Fruit fly (Drosophila melanogaster) whole organism, embryonic: ENCODE data around the gene Spn28Db.
A peak's percentile ranks its signal among the peaks of the same experiment; 100 is the strongest.

Experiments used
- CG1024 ChIP-seq: fragments of 200-800 bp; sonication (Bioruptor generic); IDR thresholded peaks from 2 replicates; pipeline ENCODE4 v1.3.6; 2022; ENCODE audit warnings: missing biosample characterization, missing genetic modification characterization
- CG10543 ChIP-seq: fragments of 200-800 bp; sonication (Bioruptor generic); optimal IDR thresholded peaks from 3 replicates; lab custom pipeline; 2017; ENCODE audit warnings: missing biosample characterization, mild to moderate bottlenecking, missing genetic modification characterization, moderate library complexity
- CG10654 ChIP-seq: fragments of 200-800 bp; sonication (Bioruptor generic); optimal IDR thresholded peaks from 2 replicates; lab custom pipeline; 2016; ENCODE audit warnings: missing biosample characterization, missing genetic modification characterization
- CG12236 ChIP-seq: fragments of 200-800 bp; sonication (Bioruptor generic); optimal IDR thresholded peaks from 2 replicates; lab custom pipeline; 2016; ENCODE audit warnings: missing biosample characterization, missing genetic modification characterization
- CG12942 ChIP-seq: fragments of 200-800 bp; sonication (Bioruptor generic); optimal IDR thresholded peaks from 3 replicates; lab custom pipeline; 2016; ENCODE audit warnings: missing biosample characterization, missing genetic modification characterization
- CG13287 ChIP-seq: fragments of 200-800 bp; sonication (Bioruptor generic); IDR thresholded peaks from 2 replicates; pipeline ENCODE4 v1.3.6; 2022; ENCODE audit warnings: missing biosample characterization, missing genetic modification characterization; ENCODE audit not compliant: partially characterized antibody
- CG13894 ChIP-seq: fragments of 200-800 bp; sonication (Bioruptor generic); optimal IDR thresholded peaks from 3 replicates; lab custom pipeline; 2018; ENCODE audit warnings: missing biosample characterization, mild to moderate bottlenecking, missing genetic modification characterization, moderate library complexity
- CG15601 ChIP-seq: fragments of 200-800 bp; sonication (Bioruptor generic); optimal IDR thresholded peaks from 3 replicates; lab custom pipeline; 2019; ENCODE audit warnings: missing biosample characterization, mild to moderate bottlenecking, missing genetic modification characterization, moderate library complexity
- CG18476 ChIP-seq: fragments of 200-800 bp; sonication (Bioruptor generic); optimal IDR thresholded peaks from 2 replicates; lab custom pipeline; 2016; ENCODE audit warnings: missing biosample characterization, mild to moderate bottlenecking, missing genetic modification characterization
- CG3726 ChIP-seq: fragments of 200-800 bp; sonication (Bioruptor generic); IDR thresholded peaks from 3 replicates; pipeline ENCODE4, ENCODE4 v1.3.6; 2022; ENCODE audit warnings: missing biosample characterization, missing genetic modification characterization
- CG43689 ChIP-seq: fragments of 200-800 bp; sonication (Bioruptor generic); IDR thresholded peaks from 2 replicates; pipeline ENCODE4 v1.3.6; 2022; ENCODE audit warnings: missing biosample characterization, missing genetic modification characterization
- CG4404 ChIP-seq: fragments of 200-800 bp; sonication (Bioruptor generic); IDR thresholded peaks from 2 replicates; pipeline ENCODE4 v1.3.6; 2022; ENCODE audit warnings: missing biosample characterization, missing genetic modification characterization
- CG5245 ChIP-seq: fragments of 200-800 bp; sonication (Bioruptor generic); optimal IDR thresholded peaks from 3 replicates; lab custom pipeline; 2016; ENCODE audit warnings: missing biosample characterization, missing genetic modification characterization
- CG6254 ChIP-seq: fragments of 200-800 bp; sonication (Bioruptor generic); optimal IDR thresholded peaks from 3 replicates; lab custom pipeline; 2017; ENCODE audit warnings: mild to moderate bottlenecking, missing biosample characterization, missing genetic modification reagents, missing genetic modification characterization
- CG9609 ChIP-seq: fragments of 200-800 bp; sonication (Bioruptor generic); optimal IDR thresholded peaks from 3 replicates; lab custom pipeline; 2016; ENCODE audit warnings: missing biosample characterization, missing genetic modification characterization
- CG9876 ChIP-seq: fragments of 200-800 bp; sonication (Bioruptor generic); optimal IDR thresholded peaks from 2 replicates; lab custom pipeline; 2016; ENCODE audit warnings: missing biosample characterization, missing genetic modification characterization
- Drgx ChIP-seq: fragments of 200-800 bp; sonication (Bioruptor generic); IDR thresholded peaks from 2 replicates; pipeline ENCODE4 v1.3.6; 2022; ENCODE audit warnings: missing biosample characterization, missing genetic modification characterization
- Hr39 ChIP-seq: fragments of >200 bp; optimal IDR thresholded peaks from 2 replicates; lab custom pipeline; 2017
- Jarid2 ChIP-seq: fragments of 200-800 bp; sonication (Bioruptor generic); optimal IDR thresholded peaks from 3 replicates; lab custom pipeline; 2017; ENCODE audit warnings: mild to moderate bottlenecking, missing biosample characterization, missing genetic modification reagents, missing genetic modification characterization
- Lim3 ChIP-seq: fragments of 200-800 bp; sonication (Bioruptor generic); IDR thresholded peaks from 2 replicates; pipeline ENCODE4 v1.3.6; 2022; ENCODE audit warnings: missing biosample characterization, missing genetic modification characterization
- Meics ChIP-seq: fragments of 200-800 bp; sonication (Bioruptor generic); optimal IDR thresholded peaks from 2 replicates; lab custom pipeline; 2017; ENCODE audit warnings: missing biosample characterization, mild to moderate bottlenecking, missing genetic modification characterization
- NfI ChIP-seq: fragments of 200-800 bp; sonication (Bioruptor generic); optimal IDR thresholded peaks from 3 replicates; lab custom pipeline; 2018; ENCODE audit warnings: missing biosample characterization, mild to moderate bottlenecking, missing genetic modification characterization, moderate library complexity
- Trl ChIP-seq, 3 experiments: fragments of >200 bp in 2 of 3; fragments of 200-800 bp in 1 of 3; sonication (Bioruptor generic) in 1 of 3; optimal IDR thresholded peaks; 2 replicates in 1 of 3; 3 replicates in 2 of 3; lab custom pipeline; 2016 to 2017; ENCODE audit warnings: missing biosample characterization in 1 of 3, missing genetic modification characterization in 1 of 3
- abd-A ChIP-seq: fragments of 200-800 bp; sonication (Bioruptor generic); optimal IDR thresholded peaks from 3 replicates; lab custom pipeline; 2019; ENCODE audit warnings: missing biosample characterization, mild to moderate bottlenecking, missing genetic modification characterization, moderate library complexity
- ap ChIP-seq: fragments of 200-800 bp; sonication (Bioruptor generic); IDR thresholded peaks from 2 replicates; pipeline ENCODE4 v1.3.6; 2022; ENCODE audit warnings: missing biosample characterization, missing genetic modification characterization
- bbx ChIP-seq: fragments of 200-800 bp; sonication (Bioruptor generic); IDR thresholded peaks from 2 replicates; pipeline ENCODE4 v1.3.6; 2022; ENCODE audit warnings: missing biosample characterization, missing genetic modification characterization; ENCODE audit not compliant: partially characterized antibody
- bowl ChIP-seq: fragments of 200-800 bp; sonication (Bioruptor generic); IDR thresholded peaks from 2 replicates; pipeline ENCODE4 v1.3.6; 2022; ENCODE audit warnings: missing biosample characterization, missing genetic modification characterization
- bsh ChIP-seq, 2 experiments: fragments of 200-800 bp; sonication (Bioruptor generic); optimal IDR thresholded peaks; 2 replicates each; lab custom pipeline; 2017 to 2018; ENCODE audit warnings: mild to moderate bottlenecking in 2 of 2, missing biosample characterization in 2 of 2, missing genetic modification characterization in 2 of 2, moderate library complexity in 1 of 2
- chinmo ChIP-seq: fragments of 200-800 bp; sonication (Bioruptor generic); IDR thresholded peaks from 4 replicates; pipeline ENCODE4 v1.3.6; 2022; ENCODE audit warnings: missing biosample characterization, missing genetic modification characterization; ENCODE audit not compliant: partially characterized antibody
- ftz-f1 ChIP-seq: fragments of 200-800 bp; sonication (Bioruptor generic); optimal IDR thresholded peaks from 2 replicates; lab custom pipeline; 2016; ENCODE audit warnings: missing biosample characterization, missing genetic modification characterization
- lbe ChIP-seq: fragments of 200-800 bp; sonication (Bioruptor generic); optimal IDR thresholded peaks from 2 replicates; lab custom pipeline; 2016; ENCODE audit warnings: missing biosample characterization, mild to moderate bottlenecking, missing genetic modification characterization
- nom ChIP-seq: fragments of 200-800 bp; sonication (Bioruptor generic); optimal IDR thresholded peaks from 2 replicates; lab custom pipeline; 2017; ENCODE audit warnings: missing biosample characterization, missing genetic modification characterization, mild to moderate bottlenecking, moderate library complexity, missing genetic modification reagents
- prd ChIP-seq, 3 experiments: fragments of >200 bp in 2 of 3; fragments of 200-800 bp in 1 of 3; sonication (Bioruptor generic) in 1 of 3; optimal IDR thresholded peaks in 2 of 3; IDR thresholded peaks in 1 of 3; 2 replicates in 2 of 3; 3 replicates in 1 of 3; pipeline versions ENCODE4 v1.3.6 to Lab custom; 2017 to 2022; ENCODE audit warnings: missing biosample characterization in 1 of 3, missing genetic modification characterization in 1 of 3
- schlank ChIP-seq: fragments of 200-800 bp; sonication (Bioruptor generic); optimal IDR thresholded peaks from 2 replicates; lab custom pipeline; 2018; ENCODE audit warnings: missing biosample characterization, mild to moderate bottlenecking, missing genetic modification characterization
- sd ChIP-seq: fragments of 200-800 bp; sonication (Bioruptor generic); optimal IDR thresholded peaks from 3 replicates; lab custom pipeline; 2018; ENCODE audit warnings: missing biosample characterization, mild to moderate bottlenecking, missing genetic modification characterization, moderate library complexity
- seq ChIP-seq: fragments of 200-800 bp; sonication (Bioruptor generic); IDR thresholded peaks from 2 replicates; pipeline ENCODE4 v1.3.6; 2022; ENCODE audit warnings: missing biosample characterization, missing genetic modification characterization
- shn ChIP-seq: fragments of 200-800 bp; sonication (Bioruptor generic); optimal IDR thresholded peaks from 3 replicates; lab custom pipeline; 2016; ENCODE audit warnings: missing biosample characterization, missing genetic modification characterization
- wor ChIP-seq: fragments of 200-800 bp; sonication (Bioruptor generic); IDR thresholded peaks from 2 replicates; pipeline ENCODE4 v1.3.6; 2022; ENCODE audit warnings: missing biosample characterization, missing genetic modification characterization

Gene Spn28Db

DNA sequence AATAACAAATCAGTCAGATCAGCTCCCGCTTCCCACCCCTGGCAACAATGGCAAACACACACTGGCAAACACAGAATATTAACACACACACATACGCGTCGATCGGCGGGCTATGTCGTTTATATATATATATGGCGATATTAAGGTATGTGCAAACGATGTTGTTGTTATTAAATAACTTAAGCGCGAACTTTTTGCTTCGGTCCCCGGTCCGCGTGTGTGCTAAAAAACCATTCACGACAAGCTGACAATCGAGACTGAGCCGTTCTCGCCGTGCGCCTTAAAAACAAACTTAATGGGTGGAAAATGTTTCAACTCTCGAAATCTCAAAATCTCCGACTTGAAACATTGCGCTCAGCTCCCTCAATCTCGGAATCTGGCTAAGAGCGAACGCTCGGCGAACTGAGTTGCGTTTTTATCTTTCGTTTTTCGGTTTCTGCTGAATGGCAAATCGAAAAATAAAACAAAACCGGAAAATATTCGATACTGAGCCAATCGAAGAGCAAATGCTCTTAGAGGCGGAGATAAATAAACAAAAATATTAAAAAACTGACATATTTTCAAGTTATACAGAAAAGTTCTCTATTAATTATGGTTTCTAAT lies 11.1 kb downstream of the Spn28Db start, which contains the start of gene spz3:
Gene spz3, minus strand, starts transcription at position 261 of the 603 bp plus-strand sequence.
- TF ChIP-seq CG10543: peak; percentile 22
- TF ChIP-seq Drgx (GFP tag; lab: Robert Waterston, UW): peak; percentile 64
- TF ChIP-seq CG3726 (GFP tag; lab: Robert Waterston, UW): no peak
- peak; percentile 67 for TF ChIP-seq sd
- no peak for TF ChIP-seq CG9609 (GFP tag; lab: Kevin White, UChicago)
- peak in 1 of 2 experiments; percentile 67 for TF ChIP-seq bsh (GFP tag; optimal IDR thresholded peaks at IDR 0.05; lab: Kevin White, UChicago)
- TF ChIP-seq CG9876 (GFP tag; lab: Kevin White, UChicago): no peak
- TF ChIP-seq lbe: peak; percentile 16
- peak; percentile 21 to 49 for TF ChIP-seq Trl (optimal IDR thresholded peaks at IDR 0.05; lab: Kevin White, UChicago)
- TF ChIP-seq Trl (GFP tag; optimal IDR thresholded peaks at IDR 0.05; lab: Kevin White, UChicago): no peak
- no peak for TF ChIP-seq CG12236 (GFP tag; lab: Kevin White, UChicago)
- TF ChIP-seq NfI: no peak
- TF ChIP-seq shn (GFP tag; lab: Kevin White, UChicago): no peak
- no peak for TF ChIP-seq CG12942 (GFP tag; lab: Kevin White, UChicago)
- peak; percentile 47 for TF ChIP-seq CG13894
- TF ChIP-seq Jarid2: peak; percentile 30
- no peak for TF ChIP-seq CG5245 (GFP tag; lab: Kevin White, UChicago)
- TF ChIP-seq nom: peak; percentile 96
- peak; percentile 38 for TF ChIP-seq abd-A (tag; lab: Kevin White, UChicago)
- TF ChIP-seq CG18476: no peak
- peak; percentile 28; the same call in 1 of the 2 replicates for TF ChIP-seq CG13287 (GFP tag; lab: Robert Waterston, UW)
- no peak for TF ChIP-seq seq (GFP tag; lab: Robert Waterston, UW)
- TF ChIP-seq bbx (GFP tag; lab: Robert Waterston, UW): no peak
- TF ChIP-seq chinmo (GFP tag; lab: Robert Waterston, UW): peak; percentile 76; the same call in 1 of the 4 replicates

DNA sequence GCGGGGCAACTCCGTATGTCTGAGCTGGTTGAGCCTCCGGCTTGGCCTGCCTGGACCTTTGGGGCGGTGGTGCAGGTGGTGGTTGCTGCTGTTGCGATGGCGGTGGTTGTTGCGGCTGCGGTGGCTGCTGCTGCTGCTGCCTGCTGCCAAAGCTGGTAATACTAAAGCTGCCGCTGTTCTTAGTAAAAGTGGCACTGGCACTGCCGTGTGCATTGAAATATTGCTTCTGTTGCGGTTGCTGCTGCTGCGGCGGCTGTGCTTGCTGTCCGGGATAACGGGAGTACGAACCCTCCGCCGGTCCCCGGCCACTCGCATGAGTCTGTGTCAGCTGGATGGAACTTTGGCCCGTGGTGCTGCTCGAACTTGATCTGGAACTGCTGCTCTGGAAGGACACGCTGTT lies 12.1 kb downstream of the Spn28Db start:
- no peak for TF ChIP-seq CG6254
- TF ChIP-seq ap (GFP tag; lab: Robert Waterston, UW): no peak
- TF ChIP-seq Meics: no peak
- no peak for TF ChIP-seq schlank
- TF ChIP-seq ftz-f1 (GFP tag; lab: Kevin White, UChicago): no peak
- no peak for TF ChIP-seq CG4404 (GFP tag; lab: Robert Waterston, UW)
- TF ChIP-seq CG15601: no peak
- no peak for TF ChIP-seq prd (optimal IDR thresholded peaks at IDR 0.05; lab: Kevin White, UChicago)
- TF ChIP-seq prd (GFP tag; IDR thresholded peaks at IDR 0.05; lab: Robert Waterston, UW): no peak
- no peak for TF ChIP-seq wor (GFP tag; lab: Robert Waterston, UW)
- TF ChIP-seq Hr39: no peak
- TF ChIP-seq CG10654: no peak
- TF ChIP-seq CG43689 (GFP tag; lab: Robert Waterston, UW): no peak
- TF ChIP-seq CG1024 (GFP tag; lab: Robert Waterston, UW): no peak
- TF ChIP-seq bowl (GFP tag; lab: Robert Waterston, UW): no peak
- TF ChIP-seq Lim3: no peak
